Worm (Caenorhabditis elegans) whole organism, L4 larva: Measurements from ENCODE around the gene C07G1.7.
A peak's percentile ranks its signal among the peaks of the same experiment; 100 is the strongest.

Experiments
- F37D6.2 ChIP-seq: sonication (generic microtip); optimal IDR thresholded peaks from 2 replicates; lab custom pipeline; 2016; ENCODE audit warnings: mild to moderate bottlenecking, missing genetic modification characterization, missing compliant biosample characterization
- Y105C5A.15 ChIP-seq: fragments of 200-800 bp; sonication (Bioruptor generic); IDR thresholded peaks from 2 replicates; pipeline ENCODE4 v1.3.6; 2022; ENCODE audit warnings: missing genetic modification characterization, missing compliant biosample characterization
- Y5F2A.4 ChIP-seq: fragments of 200-800 bp; sonication (Bioruptor generic); optimal IDR thresholded peaks from 2 replicates; lab custom pipeline; 2018; ENCODE audit warnings: mild to moderate bottlenecking, missing genetic modification characterization, missing compliant biosample characterization
- aha-1 ChIP-seq: fragments of 150-350 bp; peaks from one replicate; lab custom pipeline; 2014; ENCODE audit warnings: missing biosample characterization, missing genetic modification characterization
- arid-1 ChIP-seq: fragments of 200-800 bp; sonication (Bioruptor generic); conservative IDR thresholded peaks from 2 replicates; pipeline ENCODE4 v1.3.6; 2022; ENCODE audit warnings: missing genetic modification reagents, missing genetic modification characterization, missing compliant biosample characterization
- ceh-62 ChIP-seq: sonication (generic microtip); optimal IDR thresholded peaks from 2 replicates; lab custom pipeline; 2017; ENCODE audit warnings: missing biosample characterization, missing genetic modification characterization
- ceh-82 ChIP-seq: sonication (generic microtip); optimal IDR thresholded peaks from 2 replicates; lab custom pipeline; 2017; ENCODE audit warnings: missing biosample characterization, missing genetic modification characterization
- ces-1 ChIP-seq: fragments of 150-350 bp; sonication (generic microtip); optimal IDR thresholded peaks from 4 replicates; lab custom pipeline; 2014; ENCODE audit warnings: missing biosample characterization, missing genetic modification reagents, missing genetic modification characterization
- daf-16 ChIP-seq, 3 experiments: sonication (generic microtip); optimal IDR thresholded peaks; 2 replicates each; lab custom pipeline; 2016 to 2017; ENCODE audit warnings: missing genetic modification characterization in 3 of 3, missing genetic modification reagents in 3 of 3, mild to moderate bottlenecking in 2 of 3, missing compliant biosample characterization in 2 of 3, missing biosample characterization in 1 of 3, moderate library complexity in 1 of 3
- dmd-6 ChIP-seq: fragments of 200-800 bp; sonication (Bioruptor generic); IDR thresholded peaks from 2 replicates; pipeline ENCODE4 v1.3.6; 2022; ENCODE audit warnings: missing genetic modification reagents, missing genetic modification characterization, missing compliant biosample characterization
- dmd-9 ChIP-seq: fragments of 200-800 bp; sonication (Bioruptor generic); IDR thresholded peaks from 2 replicates; pipeline ENCODE4 v1.3.6; 2022; ENCODE audit warnings: missing genetic modification reagents, missing genetic modification characterization, missing compliant biosample characterization
- duxl-1 ChIP-seq: sonication (generic microtip); optimal IDR thresholded peaks from 2 replicates; lab custom pipeline; 2016; ENCODE audit warnings: mild to moderate bottlenecking, missing genetic modification characterization, moderate library complexity, missing compliant biosample characterization; ENCODE audit not compliant: poor library complexity
- dve-1 ChIP-seq: sonication (generic microtip); optimal IDR thresholded peaks from 2 replicates; lab custom pipeline; 2017; ENCODE audit warnings: antibody characterized with exemption, mild to moderate bottlenecking, missing genetic modification characterization, missing compliant biosample characterization; ENCODE audit not compliant: insufficient read depth
- egl-43 ChIP-seq: fragments of 200-800 bp; sonication (Bioruptor generic); IDR thresholded peaks from 2 replicates; pipeline ENCODE4 v1.3.6; 2022; ENCODE audit warnings: missing genetic modification reagents, missing genetic modification characterization, missing compliant biosample characterization
- hlh-11 ChIP-seq: fragments of 200-800 bp; sonication (Bioruptor generic); optimal IDR thresholded peaks from 2 replicates; lab custom pipeline; 2018; ENCODE audit warnings: mild to moderate bottlenecking, missing genetic modification characterization, missing compliant biosample characterization
- hlh-30 ChIP-seq: sonication (generic microtip); optimal IDR thresholded peaks from 2 replicates; lab custom pipeline; 2017; ENCODE audit warnings: antibody characterized with exemption, mild to moderate bottlenecking, missing genetic modification characterization, missing compliant biosample characterization; ENCODE audit not compliant: insufficient read depth
- lin-39 ChIP-seq: fragments of 150-350 bp; optimal IDR thresholded peaks from 2 replicates; lab custom pipeline; 2014; ENCODE audit warnings: missing biosample characterization, missing genetic modification reagents, missing genetic modification characterization
- mdl-1 ChIP-seq, 2 experiments: fragments of 150-350 bp in 1 of 2; sonication (generic microtip) in 1 of 2; optimal IDR thresholded peaks; 2 replicates each; lab custom pipeline; 2014 to 2017; ENCODE audit warnings: missing biosample characterization in 2 of 2, missing genetic modification characterization in 2 of 2
- mes-2 ChIP-seq: sonication (generic microtip); optimal IDR thresholded peaks from 2 replicates; lab custom pipeline; 2016; ENCODE audit warnings: missing genotype, mild to moderate bottlenecking, missing genetic modification characterization, missing compliant biosample characterization; ENCODE audit not compliant: poor library complexity, severe bottlenecking
- nhr-102 ChIP-seq: sonication (generic microtip); optimal IDR thresholded peaks from 2 replicates; lab custom pipeline; 2016; ENCODE audit warnings: mild to moderate bottlenecking, missing genetic modification characterization, moderate library complexity, missing compliant biosample characterization
- nhr-111 ChIP-seq: fragments of 200-800 bp; sonication (Bioruptor generic); optimal IDR thresholded peaks from 2 replicates; lab custom pipeline; 2018; ENCODE audit warnings: mild to moderate bottlenecking, missing genetic modification characterization, missing compliant biosample characterization
- nhr-28 ChIP-seq: fragments of 150-350 bp; optimal IDR thresholded peaks from 2 replicates; lab custom pipeline; 2014; ENCODE audit warnings: missing biosample characterization, missing genetic modification characterization
- nhr-76 ChIP-seq: fragments of 150-350 bp; optimal IDR thresholded peaks from 2 replicates; lab custom pipeline; 2014; ENCODE audit warnings: missing biosample characterization, missing genetic modification characterization
- nhr-77 ChIP-seq: fragments of 150-350 bp; optimal IDR thresholded peaks from 2 replicates; lab custom pipeline; 2014; ENCODE audit warnings: missing biosample characterization, missing genetic modification characterization
- pha-4 ChIP-seq, 2 experiments: fragments of 150-350 bp in 1 of 2; fragments of 200-800 bp in 1 of 2; sonication (Bioruptor generic) in 1 of 2; IDR thresholded peaks in 1 of 2; optimal IDR thresholded peaks in 1 of 2; 2 replicates each; pipeline versions ENCODE4 v1.3.6 to Lab custom; 2014 to 2022; ENCODE audit warnings: missing genetic modification characterization in 2 of 2, missing genetic modification reagents in 2 of 2, missing biosample characterization in 1 of 2, missing compliant biosample characterization in 1 of 2
- php-3 ChIP-seq: fragments of 200-800 bp; sonication (Bioruptor generic); IDR thresholded peaks from 2 replicates; pipeline ENCODE4 v1.3.6; 2022; ENCODE audit warnings: missing genetic modification reagents, missing genetic modification characterization, missing compliant biosample characterization
- pqm-1 ChIP-seq: sonication (generic microtip); optimal IDR thresholded peaks from 2 replicates; lab custom pipeline; 2017; ENCODE audit warnings: missing biosample characterization, missing genetic modification characterization
- rbr-2 ChIP-seq: sonication (generic microtip); optimal IDR thresholded peaks from 2 replicates; lab custom pipeline; 2016; ENCODE audit warnings: missing genotype, missing genetic modification characterization, missing compliant biosample characterization
- saeg-2 ChIP-seq: fragments of 200-800 bp; sonication (Bioruptor generic); IDR thresholded peaks from 2 replicates; pipeline ENCODE4 v1.3.6; 2022; ENCODE audit warnings: missing genetic modification reagents, missing genetic modification characterization, missing compliant biosample characterization
- sdz-12 ChIP-seq: fragments of 200-800 bp; sonication (Bioruptor generic); optimal IDR thresholded peaks from 2 replicates; lab custom pipeline; 2018; ENCODE audit warnings: mild to moderate bottlenecking, missing genetic modification characterization, missing compliant biosample characterization
- snpc-4 ChIP-seq: fragments of 150-350 bp; optimal IDR thresholded peaks from 2 replicates; lab custom pipeline; 2014; ENCODE audit warnings: missing biosample characterization, missing genetic modification characterization
- spr-3 ChIP-seq: fragments of 200-800 bp; sonication (Bioruptor generic); optimal IDR thresholded peaks from 2 replicates; lab custom pipeline; 2018; ENCODE audit warnings: mild to moderate bottlenecking, missing genetic modification characterization, missing compliant biosample characterization
- unc-62 ChIP-seq, 3 experiments: fragments of 150-350 bp in 1 of 3; sonication (generic microtip); optimal IDR thresholded peaks in 2 of 3; peaks in 1 of 3; 1 replicate in 1 of 3; 2 replicates in 2 of 3; lab custom pipeline; 2014 to 2017; ENCODE audit warnings: missing biosample characterization in 3 of 3, missing genetic modification characterization in 3 of 3, missing genetic modification reagents in 3 of 3, missing genotype in 1 of 3
- zag-1 ChIP-seq: fragments of 150-350 bp; optimal IDR thresholded peaks from 2 replicates; lab custom pipeline; 2014; ENCODE audit warnings: missing biosample characterization, missing genetic modification characterization
- zip-11 ChIP-seq: fragments of 200-800 bp; sonication (Bioruptor generic); IDR thresholded peaks from 2 replicates; pipeline ENCODE4 v1.3.6; 2022; ENCODE audit warnings: missing genetic modification characterization, missing compliant biosample characterization
- ztf-11 ChIP-seq: fragments of 150-350 bp; optimal IDR thresholded peaks from 2 replicates; lab custom pipeline; 2014; ENCODE audit warnings: missing biosample characterization, missing genetic modification characterization

Gene C07G1.7

DNA sequence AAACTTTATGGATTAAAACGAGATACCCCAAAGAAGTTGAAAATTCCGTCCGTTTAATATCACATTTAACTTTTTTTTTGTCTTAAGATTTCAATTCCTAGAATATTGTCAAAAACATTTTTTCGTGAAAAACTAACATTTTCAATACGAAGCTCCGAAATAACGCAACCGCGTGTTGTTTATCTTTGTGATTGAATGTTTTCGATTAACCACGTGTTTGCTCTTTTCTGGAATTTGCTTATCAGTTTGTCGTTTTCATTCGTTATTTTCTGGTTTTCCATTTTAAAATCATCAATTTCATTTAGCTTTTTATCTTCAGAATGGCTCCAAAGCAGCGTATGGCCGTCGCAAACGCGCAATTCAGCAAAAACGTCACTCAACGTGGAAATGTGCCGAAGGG lies 13.7 kb upstream of the C07G1.7 start, which contains the start of gene serp-1.2 (continued):
- TF ChIP-seq daf-16 (GFP tag; optimal IDR thresholded peaks at IDR 0.05; lab: Kevin White, UChicago) (no peak), daf-16 (tag; optimal IDR thresholded peaks at IDR 0.05; lab: Kevin White, UChicago) (peak; percentile 94), rbr-2 (tag; lab: Kevin White, UChicago) (no peak), hlh-11 (tag; lab: Kevin White, UChicago) (peak; percentile 64), mes-2 (tag; lab: Kevin White, UChicago) (no peak), ceh-82 (tag; lab: Kevin White, UChicago) (no peak), dve-1 (tag; lab: Kevin White, UChicago) (peak; percentile 81), php-3 (no peak), Y5F2A.4 (GFP tag; lab: Kevin White, UChicago) (no peak), Y105C5A.15 (GFP tag; lab: Robert Waterston, UW) (no peak), nhr-28 (tag; lab: Kevin White, UChicago) (peak; percentile 45), aha-1 (no peak), nhr-76 (tag; lab: Kevin White, UChicago) (no peak), ztf-11 (tag; lab: Kevin White, UChicago) (no peak), dmd-9 (no peak), egl-43 (GFP tag; lab: Robert Waterston, UW) (no peak), pqm-1 (tag; lab: Kevin White, UChicago) (peak; percentile 2), pha-4 (GFP tag; IDR thresholded peaks at IDR 0.05; lab: Robert Waterston, UW) (no peak), pha-4 (tag; optimal IDR thresholded peaks at IDR 0.05; lab: Kevin White, UChicago) (no peak), nhr-102 (tag; lab: Kevin White, UChicago) (no peak), zag-1 (tag; lab: Kevin White, UChicago) (no peak), sdz-12 (GFP tag; lab: Kevin White, UChicago) (no peak), dmd-6 (peak; percentile 72), ceh-62 (tag; lab: Kevin White, UChicago) (no peak)

DNA sequence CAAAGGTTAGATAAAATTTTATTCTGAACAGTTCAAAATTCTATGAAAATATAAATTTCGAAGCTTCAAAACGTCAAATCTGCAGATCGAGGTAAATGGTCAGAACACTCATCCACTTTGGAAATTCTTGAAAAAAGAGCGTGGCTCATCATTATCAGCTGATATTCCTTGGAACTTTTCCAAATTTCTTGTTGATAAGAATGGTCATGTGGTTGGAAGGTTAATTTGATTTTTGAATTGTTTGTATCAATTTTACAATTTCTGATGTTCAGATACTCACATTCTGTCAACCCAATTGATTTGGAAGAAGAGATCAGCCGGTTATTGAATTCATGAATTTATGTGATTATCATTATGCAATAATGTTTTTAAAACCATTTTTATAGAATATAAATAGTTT lies 11.4 kb upstream of the C07G1.7 start:
- peak; percentile 43 for TF ChIP-seq dve-1 (tag; lab: Kevin White, UChicago)
- TF ChIP-seq daf-16 (GFP tag; optimal IDR thresholded peaks at IDR 0.05; lab: Kevin White, UChicago), result no peak
- peak; percentile 62 for TF ChIP-seq daf-16 (tag; optimal IDR thresholded peaks at IDR 0.05; lab: Kevin White, UChicago)
- peak; percentile 11 for TF ChIP-seq hlh-30 (tag; lab: Kevin White, UChicago)
- peak; percentile 25 for TF ChIP-seq nhr-28 (tag; lab: Kevin White, UChicago)
- TF ChIP-seq aha-1, result no peak
- peak; percentile 36 for TF ChIP-seq dmd-6
- no peak for TF ChIP-seq snpc-4 (tag; lab: Kevin White, UChicago)
- TF ChIP-seq saeg-2, result no peak
- TF ChIP-seq zip-11 (GFP tag; lab: Robert Waterston, UW), result no peak
- no peak for TF ChIP-seq nhr-111 (GFP tag; lab: Kevin White, UChicago)
- no peak for TF ChIP-seq arid-1 (GFP tag; lab: Robert Waterston, UW)

DNA sequence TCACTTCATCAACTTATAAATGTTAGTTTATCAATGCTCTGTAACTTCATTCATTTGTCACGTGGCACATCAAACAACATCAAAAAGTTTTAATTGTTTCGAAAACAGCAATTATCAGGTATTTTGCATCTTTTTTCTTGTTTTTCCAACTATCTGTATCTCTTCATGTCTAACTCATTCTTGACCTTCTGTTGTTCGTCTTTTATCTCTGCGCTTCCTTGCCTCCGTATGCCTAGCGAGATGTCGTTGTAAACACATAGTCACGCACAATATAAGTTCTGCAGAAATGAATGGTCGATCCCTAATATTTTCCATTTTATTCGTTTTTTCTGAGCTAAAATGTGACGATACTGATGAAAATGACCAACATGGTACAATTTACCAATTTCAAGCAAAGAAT lies 10.3 kb upstream of the C07G1.7 start, which contains the start of gene gpx-6:
gpx-6 (plus strand) TSS at position 257 of the 400 bp plus-strand sequence.
- TF ChIP-seq nhr-28 (tag; lab: Kevin White, UChicago) (peak; percentile 55), mdl-1 (tag; optimal IDR thresholded peaks at IDR 0.05; lab: Kevin White, UChicago) (peak in 1 of 2 experiments; percentile 48), spr-3 (no peak), daf-16 (GFP tag; optimal IDR thresholded peaks at IDR 0.05; lab: Kevin White, UChicago) (no peak), daf-16 (tag; optimal IDR thresholded peaks at IDR 0.05; lab: Kevin White, UChicago) (peak; percentile 86)
- TF ChIP-seq, all 104 proteins: peak for 3

DNA sequence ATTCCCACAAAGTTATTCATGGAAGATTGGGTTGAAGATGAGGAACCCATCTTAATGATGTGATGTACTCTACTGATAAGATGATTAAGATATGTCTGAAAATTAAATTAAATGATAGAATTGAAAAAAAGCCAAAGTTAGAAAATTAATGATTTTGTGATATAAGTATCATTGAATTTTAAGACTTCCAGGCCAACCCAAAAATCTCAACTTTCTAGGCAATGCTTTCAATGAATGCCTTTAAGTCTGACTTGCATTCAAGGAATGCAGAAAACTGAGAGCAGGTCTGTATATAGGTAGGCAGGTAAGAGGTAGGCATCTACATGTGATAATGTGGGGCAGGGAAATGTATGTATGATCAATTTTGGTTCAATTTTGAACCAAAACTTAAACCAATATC lies 8.3 kb upstream of the C07G1.7 start, which contains the start of gene ocr-2:
ocr-2 (minus strand) TSS at position 101 of the 400 bp plus-strand sequence.
- TF ChIP-seq unc-62 (GFP tag; optimal IDR thresholded peaks at IDR 0.05 in 1 of 2; lab: Kevin White, UChicago), result no peak
- TF ChIP-seq unc-62 (tag; optimal IDR thresholded peaks at IDR 0.05; lab: Kevin White, UChicago), result no peak
- no peak for TF ChIP-seq duxl-1 (tag; lab: Kevin White, UChicago)
- TF ChIP-seq dve-1 (tag; lab: Kevin White, UChicago), result no peak
- TF ChIP-seq nhr-77 (tag; lab: Kevin White, UChicago), result no peak
- TF ChIP-seq ces-1 (GFP tag; lab: Kevin White, UChicago), result no peak
- no peak for TF ChIP-seq lin-39 (tag; lab: Kevin White, UChicago)
- TF ChIP-seq F37D6.2, result no peak
